Worm (Caenorhabditis elegans) whole organism, midembryonic: ENCODE measurements around the gene C56C10.6.

Experiments used
- T22C8.4 ChIP-seq: fragments of 200-800 bp; sonication (Bioruptor generic); IDR thresholded peaks from 2 replicates; pipeline ENCODE4 v1.3.6; 2022; ENCODE audit warnings: missing genetic modification characterization, missing compliant biosample characterization
- klf-2 ChIP-seq: fragments of 200-800 bp; sonication (Bioruptor generic); conservative IDR thresholded peaks from 2 replicates; pipeline ENCODE4 v1.3.6; 2022; ENCODE audit warnings: missing genetic modification reagents, missing genetic modification characterization, missing compliant biosample characterization
- med-1 ChIP-seq: sonication (generic microtip); optimal IDR thresholded peaks from 2 replicates; lab custom pipeline; 2017; ENCODE audit warnings: missing genetic modification characterization, mild to moderate bottlenecking, missing compliant biosample characterization, antibody characterized with exemption, missing genetic modification reagents; ENCODE audit not compliant: insufficient read depth
- ref-1 ChIP-seq: fragments of 200-800 bp; sonication (Bioruptor generic); conservative IDR thresholded peaks from 2 replicates; pipeline ENCODE4 v1.3.6; 2022; ENCODE audit warnings: missing genetic modification reagents, missing genetic modification characterization, missing compliant biosample characterization
- tab-1 ChIP-seq: fragments of 200-800 bp; sonication (Bioruptor generic); IDR thresholded peaks from 2 replicates; pipeline ENCODE4 v1.3.6; 2022; ENCODE audit warnings: missing genetic modification characterization, missing compliant biosample characterization

DNA sequence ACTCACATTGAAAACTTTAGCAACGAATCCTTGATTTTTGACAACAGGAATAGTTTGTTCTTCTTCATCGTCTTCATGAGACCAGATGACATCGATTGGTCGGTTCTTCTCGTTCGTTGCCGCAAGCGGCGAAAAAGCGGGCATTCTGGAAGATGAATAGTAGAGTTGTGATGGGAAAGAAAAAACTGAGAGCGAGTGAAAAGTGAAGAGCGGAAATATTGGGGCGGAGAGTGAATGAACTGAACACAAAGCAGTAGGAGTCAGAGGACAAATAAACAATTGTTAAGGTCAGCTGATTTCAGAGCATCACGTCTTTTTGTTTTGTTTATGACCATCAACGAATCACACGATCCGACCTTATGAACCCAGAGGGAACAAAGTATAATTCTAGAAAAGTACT, 19.8 kb downstream of the C56C10.6 start, which contains the start of gene F18C5.10:
- TF ChIP-seq ref-1: no peak
- no peak for TF ChIP-seq T22C8.4 (GFP tag; lab: Robert Waterston, UW)
- no peak for TF ChIP-seq med-1 (GFP tag; lab: Kevin White, UChicago)
- no peak for TF ChIP-seq tab-1 (GFP tag; lab: Robert Waterston, UW)
- no peak for TF ChIP-seq klf-2
